Worm (Caenorhabditis elegans) whole organism, L4 larva: Measurements from ENCODE around the gene odd-1.

Experiments used
- D1046.2 ChIP-seq: fragments of 200-800 bp; sonication (Bioruptor generic); IDR thresholded peaks from 2 replicates; pipeline ENCODE4 v1.3.6; 2022; ENCODE audit warnings: missing genetic modification characterization, missing compliant biosample characterization
- F10B5.3 ChIP-seq: sonication (generic microtip); optimal IDR thresholded peaks from 2 replicates; lab custom pipeline; 2016; ENCODE audit warnings: mild to moderate bottlenecking, missing genetic modification characterization, missing compliant biosample characterization
- F37D6.2 ChIP-seq: sonication (generic microtip); optimal IDR thresholded peaks from 2 replicates; lab custom pipeline; 2016; ENCODE audit warnings: mild to moderate bottlenecking, missing genetic modification characterization, missing compliant biosample characterization
- F44E2.7 ChIP-seq: fragments of 200-800 bp; sonication (Bioruptor generic); IDR thresholded peaks from 2 replicates; pipeline ENCODE4 v2.1.2; 2022; ENCODE audit warnings: missing genetic modification characterization, missing compliant biosample characterization
- F49E8.2 ChIP-seq: sonication (generic microtip); optimal IDR thresholded peaks from 2 replicates; lab custom pipeline; 2016; ENCODE audit warnings: missing compliant biosample characterization, mild to moderate bottlenecking, missing genetic modification characterization, borderline replicate concordance
- R02D3.7 ChIP-seq: fragments of 150-350 bp; sonication (generic microtip); optimal IDR thresholded peaks from 3 replicates; lab custom pipeline; 2014; ENCODE audit warnings: missing biosample characterization, missing genetic modification characterization
- T20F7.1 ChIP-seq: fragments of 200-800 bp; sonication (Bioruptor generic); optimal IDR thresholded peaks from 2 replicates; lab custom pipeline; 2018; ENCODE audit warnings: mild to moderate bottlenecking, missing genetic modification characterization, missing compliant biosample characterization
- T26A8.4 ChIP-seq: fragments of 200-800 bp; sonication (Bioruptor generic); IDR thresholded peaks from 2 replicates; pipeline ENCODE4 v1.3.6; 2022; ENCODE audit warnings: missing genetic modification characterization, missing compliant biosample characterization
- Y105C5A.15 ChIP-seq: fragments of 200-800 bp; sonication (Bioruptor generic); IDR thresholded peaks from 2 replicates; pipeline ENCODE4 v1.3.6; 2022; ENCODE audit warnings: missing genetic modification characterization, missing compliant biosample characterization
- Y5F2A.4 ChIP-seq: fragments of 200-800 bp; sonication (Bioruptor generic); optimal IDR thresholded peaks from 2 replicates; lab custom pipeline; 2018; ENCODE audit warnings: mild to moderate bottlenecking, missing genetic modification characterization, missing compliant biosample characterization
- Y75B8A.6 ChIP-seq: fragments of 200-800 bp; sonication (Bioruptor generic); IDR thresholded peaks from 2 replicates; pipeline ENCODE4 v1.3.6; 2022; ENCODE audit warnings: missing genetic modification reagents, missing genetic modification characterization, missing compliant biosample characterization
- ZK337.2 ChIP-seq: fragments of 200-800 bp; sonication (Bioruptor generic); IDR thresholded peaks from 2 replicates; pipeline ENCODE4 v1.3.6; 2022; ENCODE audit warnings: missing genetic modification reagents, missing genetic modification characterization, missing compliant biosample characterization
- arid-1 ChIP-seq: fragments of 200-800 bp; sonication (Bioruptor generic); conservative IDR thresholded peaks from 2 replicates; pipeline ENCODE4 v1.3.6; 2022; ENCODE audit warnings: missing genetic modification reagents, missing genetic modification characterization, missing compliant biosample characterization
- ceh-20 ChIP-seq: fragments of 200-800 bp; sonication (Bioruptor generic); IDR thresholded peaks from 2 replicates; pipeline ENCODE4 v1.3.6; 2022; ENCODE audit warnings: missing genetic modification reagents, missing genetic modification characterization, missing compliant biosample characterization
- ceh-82 ChIP-seq: sonication (generic microtip); optimal IDR thresholded peaks from 2 replicates; lab custom pipeline; 2017; ENCODE audit warnings: missing biosample characterization, missing genetic modification characterization
- ctbp-1 ChIP-seq: fragments of 200-800 bp; sonication (Bioruptor generic); IDR thresholded peaks from 2 replicates; pipeline ENCODE4 v1.3.6; 2022; ENCODE audit warnings: missing genetic modification reagents, missing genetic modification characterization, missing compliant biosample characterization
- daf-12 ChIP-seq: fragments of 150-350 bp; optimal IDR thresholded peaks from 2 replicates; lab custom pipeline; 2014; ENCODE audit warnings: missing biosample characterization, missing genetic modification reagents, missing genetic modification characterization
- daf-16 ChIP-seq, 3 experiments: sonication (generic microtip); optimal IDR thresholded peaks; 2 replicates each; lab custom pipeline; 2016 to 2017; ENCODE audit warnings: missing genetic modification characterization in 3 of 3, missing genetic modification reagents in 3 of 3, mild to moderate bottlenecking in 2 of 3, missing compliant biosample characterization in 2 of 3, missing biosample characterization in 1 of 3, moderate library complexity in 1 of 3
- daf-19 ChIP-seq: fragments of 200-800 bp; sonication (Bioruptor generic); conservative IDR thresholded peaks from 2 replicates; pipeline ENCODE4 v1.3.6; 2022; ENCODE audit warnings: missing genetic modification characterization, missing compliant biosample characterization
- dpl-1 ChIP-seq: fragments of 150-350 bp; optimal IDR thresholded peaks from 2 replicates; lab custom pipeline; 2014; ENCODE audit warnings: missing biosample characterization, missing genetic modification reagents, missing genetic modification characterization
- dve-1 ChIP-seq: sonication (generic microtip); optimal IDR thresholded peaks from 2 replicates; lab custom pipeline; 2017; ENCODE audit warnings: antibody characterized with exemption, mild to moderate bottlenecking, missing genetic modification characterization, missing compliant biosample characterization; ENCODE audit not compliant: insufficient read depth
- egl-27 ChIP-seq: sonication (generic microtip); optimal IDR thresholded peaks from 3 replicates; lab custom pipeline; 2017; ENCODE audit warnings: missing biosample characterization, missing genetic modification reagents, missing genetic modification characterization
- egl-43 ChIP-seq: fragments of 200-800 bp; sonication (Bioruptor generic); IDR thresholded peaks from 2 replicates; pipeline ENCODE4 v1.3.6; 2022; ENCODE audit warnings: missing genetic modification reagents, missing genetic modification characterization, missing compliant biosample characterization
- gei-8 ChIP-seq: fragments of 200-800 bp; sonication (Bioruptor generic); optimal IDR thresholded peaks from 2 replicates; lab custom pipeline; 2018; ENCODE audit warnings: mild to moderate bottlenecking, missing genetic modification characterization, missing compliant biosample characterization
- hlh-11 ChIP-seq: fragments of 200-800 bp; sonication (Bioruptor generic); optimal IDR thresholded peaks from 2 replicates; lab custom pipeline; 2018; ENCODE audit warnings: mild to moderate bottlenecking, missing genetic modification characterization, missing compliant biosample characterization
- hlh-30 ChIP-seq: sonication (generic microtip); optimal IDR thresholded peaks from 2 replicates; lab custom pipeline; 2017; ENCODE audit warnings: antibody characterized with exemption, mild to moderate bottlenecking, missing genetic modification characterization, missing compliant biosample characterization; ENCODE audit not compliant: insufficient read depth
- jun-1 ChIP-seq: fragments of 150-350 bp; optimal IDR thresholded peaks from 2 replicates; lab custom pipeline; 2014; ENCODE audit warnings: missing biosample characterization, missing genetic modification reagents, missing genetic modification characterization
- lin-1 ChIP-seq: fragments of 200-800 bp; sonication (Bioruptor generic); IDR thresholded peaks from 2 replicates; pipeline ENCODE4 v1.3.6; 2022; ENCODE audit warnings: missing genetic modification reagents, missing genetic modification characterization, missing compliant biosample characterization
- lin-13 ChIP-seq: fragments of 150-350 bp; optimal IDR thresholded peaks from 2 replicates; lab custom pipeline; 2014; ENCODE audit warnings: missing biosample characterization, missing genetic modification reagents, missing genetic modification characterization
- lin-15B ChIP-seq: fragments of 150-350 bp; sonication (generic microtip); optimal IDR thresholded peaks from 3 replicates; lab custom pipeline; 2014; ENCODE audit warnings: missing biosample characterization, missing genetic modification characterization
- lin-38 ChIP-seq: fragments of 200-800 bp; sonication (Bioruptor generic); IDR thresholded peaks from 2 replicates; pipeline ENCODE4 v1.3.6; 2022; ENCODE audit warnings: missing genetic modification reagents, missing genetic modification characterization, missing compliant biosample characterization
- lin-39 ChIP-seq: fragments of 150-350 bp; optimal IDR thresholded peaks from 2 replicates; lab custom pipeline; 2014; ENCODE audit warnings: missing biosample characterization, missing genetic modification reagents, missing genetic modification characterization
- lsy-2 ChIP-seq, 2 experiments: fragments of 150-350 bp in 1 of 2; sonication (generic microtip) in 1 of 2; optimal IDR thresholded peaks; 2 replicates each; lab custom pipeline; 2014 to 2017; ENCODE audit warnings: missing biosample characterization in 2 of 2, missing genetic modification characterization in 2 of 2
- mdt-29 ChIP-seq: fragments of 200-800 bp; sonication (Bioruptor generic); IDR thresholded peaks from 2 replicates; pipeline ENCODE4 v1.3.6; 2022; ENCODE audit warnings: missing genetic modification reagents, missing genetic modification characterization, missing compliant biosample characterization
- mes-2 ChIP-seq: sonication (generic microtip); optimal IDR thresholded peaks from 2 replicates; lab custom pipeline; 2016; ENCODE audit warnings: missing genotype, mild to moderate bottlenecking, missing genetic modification characterization, missing compliant biosample characterization; ENCODE audit not compliant: poor library complexity, severe bottlenecking
- mxl-2 ChIP-seq: fragments of 200-800 bp; sonication (Bioruptor generic); conservative IDR thresholded peaks from 2 replicates; pipeline ENCODE4 v1.3.6; 2022; ENCODE audit warnings: missing genetic modification reagents, missing genetic modification characterization, missing compliant biosample characterization
- nhr-237 ChIP-seq: sonication (generic microtip); optimal IDR thresholded peaks from 2 replicates; lab custom pipeline; 2017; ENCODE audit warnings: missing biosample characterization, missing genetic modification characterization
- nhr-28 ChIP-seq: fragments of 150-350 bp; optimal IDR thresholded peaks from 2 replicates; lab custom pipeline; 2014; ENCODE audit warnings: missing biosample characterization, missing genetic modification characterization
- nhr-77 ChIP-seq: fragments of 150-350 bp; optimal IDR thresholded peaks from 2 replicates; lab custom pipeline; 2014; ENCODE audit warnings: missing biosample characterization, missing genetic modification characterization
- pqm-1 ChIP-seq: sonication (generic microtip); optimal IDR thresholded peaks from 2 replicates; lab custom pipeline; 2017; ENCODE audit warnings: missing biosample characterization, missing genetic modification characterization
- rbr-2 ChIP-seq: sonication (generic microtip); optimal IDR thresholded peaks from 2 replicates; lab custom pipeline; 2016; ENCODE audit warnings: missing genotype, missing genetic modification characterization, missing compliant biosample characterization
- skn-1 ChIP-seq: fragments of 150-350 bp; optimal IDR thresholded peaks from 2 replicates; lab custom pipeline; 2014; ENCODE audit warnings: missing biosample characterization, missing genetic modification characterization
- spr-1 ChIP-seq: sonication (generic microtip); optimal IDR thresholded peaks from 2 replicates; lab custom pipeline; 2016; ENCODE audit warnings: mild to moderate bottlenecking, missing genetic modification characterization, missing compliant biosample characterization
- tag-97 ChIP-seq: fragments of 200-800 bp; sonication (Bioruptor generic); IDR thresholded peaks from 2 replicates; pipeline ENCODE4 v1.3.6; 2022; ENCODE audit warnings: missing genetic modification characterization, missing compliant biosample characterization
- tra-1 ChIP-seq: fragments of 200-800 bp; sonication (Bioruptor generic); IDR thresholded peaks from 2 replicates; pipeline ENCODE4 v1.3.6; 2022; ENCODE audit warnings: missing genetic modification reagents, missing genetic modification characterization, missing compliant biosample characterization
- unc-62 ChIP-seq, 3 experiments: fragments of 150-350 bp in 1 of 3; sonication (generic microtip); optimal IDR thresholded peaks in 2 of 3; peaks in 1 of 3; 1 replicate in 1 of 3; 2 replicates in 2 of 3; lab custom pipeline; 2014 to 2017; ENCODE audit warnings: missing biosample characterization in 3 of 3, missing genetic modification characterization in 3 of 3, missing genetic modification reagents in 3 of 3, missing genotype in 1 of 3
- zag-1 ChIP-seq: fragments of 150-350 bp; optimal IDR thresholded peaks from 2 replicates; lab custom pipeline; 2014; ENCODE audit warnings: missing biosample characterization, missing genetic modification characterization
- zfp-2 ChIP-seq: sonication (generic microtip); optimal IDR thresholded peaks from 2 replicates; lab custom pipeline; 2016; ENCODE audit warnings: mild to moderate bottlenecking, missing genetic modification characterization, missing compliant biosample characterization

odd-1 gene

DNA sequence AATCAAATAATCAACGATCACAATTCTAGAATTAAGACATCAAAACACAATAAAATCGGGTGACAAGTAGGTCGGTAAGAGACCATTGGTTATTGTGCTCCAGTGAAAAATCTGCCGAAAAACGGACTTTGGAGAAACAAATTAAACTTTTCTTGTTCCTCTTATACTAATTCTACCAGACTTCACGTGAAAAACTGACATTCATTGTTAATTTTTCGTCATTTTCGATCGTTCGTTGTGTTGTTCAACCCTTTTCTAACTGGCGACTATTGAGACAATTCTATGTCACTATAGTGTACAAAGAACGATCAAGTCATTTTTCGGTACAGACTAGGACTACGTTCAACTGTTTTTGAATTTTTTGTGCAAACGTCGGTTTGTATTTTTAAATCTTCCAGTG is 12.4 kb downstream of the odd-1 start (continued):
- no peak for TF ChIP-seq daf-16 (GFP tag; optimal IDR thresholded peaks at IDR 0.05; lab: Kevin White, UChicago)
- TF ChIP-seq daf-16 (tag; optimal IDR thresholded peaks at IDR 0.05; lab: Kevin White, UChicago): peak; percentile 61
- TF ChIP-seq daf-12 (tag; lab: Kevin White, UChicago): no peak
- peak; percentile 96 for TF ChIP-seq mxl-2 (GFP tag; lab: Robert Waterston, UW)
- TF ChIP-seq nhr-77 (tag; lab: Kevin White, UChicago): peak; percentile 29
- TF ChIP-seq lin-15B (tag; lab: Kevin White, UChicago): no peak
- peak; percentile 12 for TF ChIP-seq pqm-1
- no peak for TF ChIP-seq dpl-1 (GFP tag; lab: Kevin White, UChicago)
- TF ChIP-seq T20F7.1: peak; percentile 39
- TF ChIP-seq lin-13 (GFP tag; lab: Kevin White, UChicago): no peak
- TF ChIP-seq zag-1 (tag; lab: Kevin White, UChicago): no peak
- TF ChIP-seq skn-1 (tag; lab: Kevin White, UChicago): no peak
- peak; percentile 37 for TF ChIP-seq hlh-30 (tag; lab: Kevin White, UChicago)
- 0 out of 2 replicates have a peak, but pooled peaks have one; percentile 14 for TF ChIP-seq arid-1 (GFP tag; lab: Robert Waterston, UW)
- TF ChIP-seq F10B5.3: no peak
- no peak for TF ChIP-seq mdt-29

DNA sequence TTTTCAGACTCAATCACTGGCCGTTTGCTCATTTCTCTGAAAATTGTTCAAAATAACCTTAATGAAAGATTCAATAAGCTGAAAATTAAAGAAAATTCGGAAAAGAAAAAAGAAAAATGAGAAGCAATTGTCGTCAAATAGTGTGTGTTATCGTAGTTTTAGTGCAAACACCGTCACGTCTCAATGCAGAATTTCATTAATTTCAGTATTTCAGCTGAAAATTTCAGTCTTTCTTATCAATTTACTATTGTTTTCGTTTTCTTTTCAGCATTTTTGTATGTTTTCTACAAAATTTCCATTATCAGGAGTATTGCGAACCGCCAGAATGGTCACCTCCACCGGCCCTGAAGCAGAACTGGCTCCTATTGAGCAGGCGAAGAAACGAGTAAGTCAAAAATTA is 14.7 kb downstream of the odd-1 start, which contains the start of the genes B0280.9 and rpia-1:
B0280.9 (minus strand) TSS at position 36 of the 400 bp plus-strand sequence.
rpia-1 (plus strand) TSS at position 269 of the 400 bp plus-strand sequence.
- no peak for TF ChIP-seq Y5F2A.4 (GFP tag; lab: Kevin White, UChicago)
- TF ChIP-seq nhr-237: no peak
- TF ChIP-seq D1046.2: no peak
- TF ChIP-seq F44E2.7: no peak
- no peak for TF ChIP-seq spr-1 (tag; lab: Kevin White, UChicago)
- no peak for TF ChIP-seq zag-1 (tag; lab: Kevin White, UChicago)
- TF ChIP-seq F37D6.2: no peak
- TF ChIP-seq lsy-2 (tag; optimal IDR thresholded peaks at IDR 0.05; lab: Kevin White, UChicago): peak; percentile 42 to 96
- TF ChIP-seq Y75B8A.6 (GFP tag; lab: Robert Waterston, UW): no peak
- peak; percentile 23 for TF ChIP-seq pqm-1
- no peak for TF ChIP-seq arid-1 (GFP tag; lab: Robert Waterston, UW)
- no peak for TF ChIP-seq ceh-82 (tag; lab: Kevin White, UChicago)
- peak in 1 of 2 experiments; percentile 73 for TF ChIP-seq unc-62 (GFP tag; optimal IDR thresholded peaks at IDR 0.05 in 1 of 2; lab: Kevin White, UChicago)
- no peak for TF ChIP-seq unc-62 (tag; optimal IDR thresholded peaks at IDR 0.05; lab: Kevin White, UChicago)
- no peak for TF ChIP-seq lin-38 (GFP tag; lab: Robert Waterston, UW)
- TF ChIP-seq Y105C5A.15 (GFP tag; lab: Robert Waterston, UW): no peak
- no peak for TF ChIP-seq daf-19 (GFP tag; lab: Robert Waterston, UW)
- no peak for TF ChIP-seq ctbp-1 (GFP tag; lab: Robert Waterston, UW)
- TF ChIP-seq daf-16 (GFP tag; optimal IDR thresholded peaks at IDR 0.05; lab: Kevin White, UChicago): no peak
- TF ChIP-seq daf-16 (tag; optimal IDR thresholded peaks at IDR 0.05; lab: Kevin White, UChicago): peak; percentile 72
- TF ChIP-seq egl-43 (GFP tag; lab: Robert Waterston, UW): no peak
- no peak for TF ChIP-seq F10B5.3
- no peak for TF ChIP-seq R02D3.7 (tag; lab: Kevin White, UChicago)
- TF ChIP-seq dpl-1 (GFP tag; lab: Kevin White, UChicago): peak; percentile 6
- no peak for TF ChIP-seq gei-8
- peak; percentile 40 for TF ChIP-seq hlh-11 (tag; lab: Kevin White, UChicago)
- TF ChIP-seq tra-1 (GFP tag; lab: Robert Waterston, UW): no peak
- no peak for TF ChIP-seq T26A8.4 (GFP tag; lab: Robert Waterston, UW)
- TF ChIP-seq mes-2: peak; percentile 44
- TF ChIP-seq zfp-2 (tag; lab: Kevin White, UChicago): no peak
- TF ChIP-seq rbr-2 (tag; lab: Kevin White, UChicago): no peak
- TF ChIP-seq tag-97 (GFP tag; lab: Robert Waterston, UW): no peak
- TF ChIP-seq nhr-28 (tag; lab: Kevin White, UChicago): peak; percentile 6
- TF ChIP-seq lin-39 (tag; lab: Kevin White, UChicago): no peak
- TF ChIP-seq dve-1 (tag; lab: Kevin White, UChicago): peak; percentile 52
- TF ChIP-seq mxl-2 (GFP tag; lab: Robert Waterston, UW): no peak
- no peak for TF ChIP-seq ZK337.2 (GFP tag; lab: Robert Waterston, UW)
- no peak for TF ChIP-seq lin-1 (GFP tag; lab: Robert Waterston, UW)
- no peak for TF ChIP-seq F49E8.2 (tag; lab: Kevin White, UChicago)
- peak; percentile 41 for TF ChIP-seq nhr-77 (tag; lab: Kevin White, UChicago)
- no peak for TF ChIP-seq jun-1 (tag; lab: Kevin White, UChicago)
- TF ChIP-seq ceh-20 (GFP tag; lab: Robert Waterston, UW): no peak
- TF ChIP-seq egl-27 (tag; lab: Kevin White, UChicago): no peak
